Worm (Caenorhabditis elegans): ENCODE results near the gene K05F1.14.

DNA sequence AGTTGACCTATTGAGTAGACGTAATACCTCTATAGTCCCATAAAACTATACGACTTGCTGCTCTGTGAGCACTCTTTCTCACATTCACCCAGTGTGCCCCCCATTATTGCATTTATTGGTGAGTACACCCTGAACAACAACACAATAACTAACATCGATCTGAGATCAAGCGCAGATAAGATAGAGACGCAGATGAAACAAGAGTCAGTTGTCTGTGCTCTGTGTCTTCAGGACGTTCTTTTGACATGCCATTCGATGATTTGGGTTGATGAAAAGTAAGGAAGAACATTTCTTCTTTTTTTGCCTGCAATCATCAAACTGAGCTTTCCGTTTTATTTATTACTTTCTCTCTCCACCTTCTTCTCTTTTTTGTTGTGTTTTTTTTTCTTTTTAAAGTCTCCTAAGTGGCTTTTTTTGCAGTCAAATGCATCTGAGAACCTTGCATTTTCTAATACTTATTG lies 2.0 kb downstream of the K05F1.14 start, which contains the start of gene lect-2:
- TF ChIP-seq scrt-1 (GFP tag; IDR thresholded peaks at IDR 0.05), result no peak
- TF ChIP-seq ama-1 (optimal IDR thresholded peaks at IDR 0.05), result no peak
- TF ChIP-seq ceh-36 (tag; optimal IDR thresholded peaks at IDR 0.05), result no peak
- TF ChIP-seq tra-4 (tag; optimal IDR thresholded peaks at IDR 0.05), result no peak
